Fruit fly (Drosophila melanogaster): ENCODE data around the gene CG32061.

- TF ChIP-seq br (GFP tag; optimal IDR thresholded peaks at IDR 0.05) (no peak), Abd-B (GFP tag; optimal IDR thresholded peaks at IDR 0.05) (no peak), fru (GFP tag; optimal IDR thresholded peaks at IDR 0.05) (no peak), GATAd (GFP tag; optimal IDR thresholded peaks at IDR 0.05) (no peak), Hnf4 (GFP tag; optimal IDR thresholded peaks at IDR 0.05) (no peak)
Measured at dm6 chr3L:10446998-10447397, 16.6 kb upstream of the CG32061 start.

Data from whole organism, wandering third instar larva.